Worm (Caenorhabditis elegans) whole organism, L4/young adult: Measurements from ENCODE around the gene srv-17.

Source experiments
- W03F9.2 ChIP-seq: fragments of 150-350 bp; optimal IDR thresholded peaks from 2 replicates; lab custom pipeline; 2014; ENCODE audit warnings: missing biosample characterization, missing genetic modification characterization
- dao-5 ChIP-seq: sonication (generic microtip); optimal IDR thresholded peaks from 2 replicates; lab custom pipeline; 2016; ENCODE audit warnings: missing genotype, missing genetic modification characterization, moderate library complexity, missing compliant biosample characterization
- him-1 ChIP-seq: sonication (generic microtip); optimal IDR thresholded peaks from 2 replicates; lab custom pipeline; 2016; ENCODE audit warnings: missing genotype, missing genetic modification reagents, missing genetic modification characterization, missing compliant biosample characterization

DNA sequence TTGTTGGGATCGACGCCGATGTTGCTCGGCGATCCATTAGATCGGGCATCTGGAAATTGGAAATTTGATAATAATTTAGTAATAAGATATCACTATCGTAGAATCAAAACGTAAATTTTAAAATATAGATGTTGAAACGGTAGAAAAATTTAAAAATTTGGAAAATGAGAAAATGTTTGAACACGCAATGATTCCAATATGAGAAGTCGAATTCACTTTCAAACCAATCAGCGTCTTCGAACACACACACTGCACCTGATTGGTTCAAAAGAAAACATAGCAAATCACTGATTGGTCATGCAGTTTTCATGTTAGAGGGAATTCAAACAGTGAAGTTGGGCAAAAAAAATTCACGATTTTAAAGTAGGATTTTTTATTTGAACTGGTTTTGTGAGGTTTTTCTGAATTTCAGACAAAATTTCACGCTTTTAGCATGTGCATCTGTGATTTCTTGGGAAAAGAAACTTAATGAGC, 33.4 kb upstream of the srv-17 start, which contains the start of gene H04M03.12:
- TF ChIP-seq W03F9.2 (tag; lab: Kevin White, UChicago) = no peak
- no peak for TF ChIP-seq dao-5 (tag; lab: Kevin White, UChicago)
- TF ChIP-seq him-1 = no peak
